Fruit fly (Drosophila melanogaster) whole organism, embryonic: ENCODE measurements around the gene CG13377.

Source experiments
- CG10462 ChIP-seq: fragments of 200-800 bp; sonication (Bioruptor generic); optimal IDR thresholded peaks from 2 replicates; lab custom pipeline; 2016; ENCODE audit warnings: missing biosample characterization, missing genetic modification characterization
- CG12071 ChIP-seq: fragments of 200-800 bp; sonication (Bioruptor generic); optimal IDR thresholded peaks from 3 replicates; lab custom pipeline; 2018; ENCODE audit warnings: missing biosample characterization, mild to moderate bottlenecking, missing genetic modification characterization
- CG1602 ChIP-seq: fragments of 200-800 bp; sonication (Bioruptor generic); optimal IDR thresholded peaks from 3 replicates; lab custom pipeline; 2016; ENCODE audit warnings: missing biosample characterization, missing genetic modification characterization
- CG17328 ChIP-seq: fragments of 200-800 bp; sonication (Bioruptor generic); IDR thresholded peaks from 2 replicates; pipeline ENCODE4 v1.3.6; 2022; ENCODE audit warnings: missing biosample characterization, missing genetic modification characterization
- CG17359 ChIP-seq: fragments of 200-800 bp; sonication (Bioruptor generic); optimal IDR thresholded peaks from 3 replicates; lab custom pipeline; 2018; ENCODE audit warnings: missing biosample characterization, mild to moderate bottlenecking, missing genetic modification characterization, moderate library complexity
- CG17385 ChIP-seq: fragments of 200-800 bp; sonication (Bioruptor generic); optimal IDR thresholded peaks from 3 replicates; lab custom pipeline; 2018; ENCODE audit warnings: missing biosample characterization, mild to moderate bottlenecking, missing genetic modification characterization
- CG17829 ChIP-seq: fragments of 200-800 bp; optimal IDR thresholded peaks from 2 replicates; lab custom pipeline; 2019; ENCODE audit warnings: missing biosample characterization, mild to moderate bottlenecking, missing genetic modification characterization, moderate library complexity
- CG18619 ChIP-seq: fragments of 200-800 bp; sonication (Bioruptor generic); optimal IDR thresholded peaks from 3 replicates; lab custom pipeline; 2017; ENCODE audit warnings: missing biosample characterization, mild to moderate bottlenecking, missing genetic modification characterization
- CG2202 ChIP-seq: fragments of 200-800 bp; sonication (Bioruptor generic); optimal IDR thresholded peaks from 2 replicates; lab custom pipeline; 2018; ENCODE audit warnings: missing biosample characterization, mild to moderate bottlenecking, missing genetic modification characterization
- CG2678 ChIP-seq: fragments of 200-800 bp; sonication (Bioruptor generic); optimal IDR thresholded peaks from 3 replicates; lab custom pipeline; 2019; ENCODE audit warnings: missing biosample characterization, mild to moderate bottlenecking, missing genetic modification characterization, moderate library complexity
- CG2875 ChIP-seq: fragments of 200-800 bp; sonication (Bioruptor generic); optimal IDR thresholded peaks from 2 replicates; lab custom pipeline; 2017; ENCODE audit warnings: missing biosample characterization, mild to moderate bottlenecking, missing genetic modification characterization, missing genetic modification reagents
- CG31224 ChIP-seq: fragments of 200-800 bp; sonication (Bioruptor generic); IDR thresholded peaks from 2 replicates; pipeline ENCODE4 v1.3.6; 2022; ENCODE audit warnings: missing biosample characterization, missing genetic modification characterization
- CG32532 ChIP-seq: fragments of 200-800 bp; sonication (Bioruptor generic); IDR thresholded peaks from 2 replicates; pipeline ENCODE4 v1.3.6; 2022; ENCODE audit warnings: missing biosample characterization, missing genetic modification characterization
- CG3407 ChIP-seq: fragments of 200-800 bp; sonication (Bioruptor generic); optimal IDR thresholded peaks from 2 replicates; lab custom pipeline; 2018; ENCODE audit warnings: missing biosample characterization, mild to moderate bottlenecking, missing genetic modification characterization
- CG4424 ChIP-seq: fragments of 200-800 bp; sonication (Bioruptor generic); optimal IDR thresholded peaks from 3 replicates; lab custom pipeline; 2016; ENCODE audit warnings: missing biosample characterization, missing genetic modification characterization
- CG4820 ChIP-seq: fragments of 200-800 bp; sonication (Bioruptor generic); optimal IDR thresholded peaks from 3 replicates; lab custom pipeline; 2016; ENCODE audit warnings: missing biosample characterization, missing genetic modification characterization
- CG5953 ChIP-seq: fragments of 200-800 bp; sonication (Bioruptor generic); IDR thresholded peaks from 2 replicates; pipeline ENCODE4 v1.3.6; 2022; ENCODE audit warnings: missing biosample characterization, missing genetic modification characterization
- CG6254 ChIP-seq: fragments of 200-800 bp; sonication (Bioruptor generic); optimal IDR thresholded peaks from 3 replicates; lab custom pipeline; 2017; ENCODE audit warnings: mild to moderate bottlenecking, missing biosample characterization, missing genetic modification reagents, missing genetic modification characterization
- CG6683 ChIP-seq: fragments of 200-800 bp; sonication (Bioruptor generic); optimal IDR thresholded peaks from 2 replicates; lab custom pipeline; 2017; ENCODE audit warnings: missing biosample characterization, mild to moderate bottlenecking, missing genetic modification characterization, missing genetic modification reagents
- CG7987 ChIP-seq: fragments of 200-800 bp; sonication (Bioruptor generic); optimal IDR thresholded peaks from 2 replicates; lab custom pipeline; 2018; ENCODE audit warnings: missing biosample characterization, mild to moderate bottlenecking, missing genetic modification characterization, moderate library complexity
- CG8290 ChIP-seq, 3 experiments: fragments of 200-800 bp; sonication (Bioruptor generic); optimal IDR thresholded peaks; 2 replicates each; lab custom pipeline; 2016 to 2019; ENCODE audit warnings: missing biosample characterization in 3 of 3, missing genetic modification characterization in 3 of 3, mild to moderate bottlenecking in 2 of 3, moderate library complexity in 1 of 3
- Chrac-16 ChIP-seq: fragments of 200-800 bp; sonication (Bioruptor generic); optimal IDR thresholded peaks from 3 replicates; lab custom pipeline; 2016; ENCODE audit warnings: missing biosample characterization, missing genetic modification characterization
- CoRest ChIP-seq: fragments of 200-800 bp; sonication (Bioruptor generic); optimal IDR thresholded peaks from 3 replicates; lab custom pipeline; 2018; ENCODE audit warnings: missing biosample characterization, mild to moderate bottlenecking, missing genetic modification characterization, moderate library complexity
- Dek ChIP-seq: fragments of 200-800 bp; sonication (Bioruptor generic); optimal IDR thresholded peaks from 3 replicates; lab custom pipeline; 2019; ENCODE audit warnings: missing biosample characterization, mild to moderate bottlenecking, missing genetic modification characterization, moderate library complexity
- E2f2 ChIP-seq: fragments of 200-800 bp; sonication (Bioruptor generic); IDR thresholded peaks from 2 replicates; pipeline ENCODE4 v1.3.6; 2022; ENCODE audit warnings: missing biosample characterization, missing genetic modification characterization
- Fer1 ChIP-seq: fragments of 200-800 bp; sonication (Bioruptor generic); optimal IDR thresholded peaks from 2 replicates; lab custom pipeline; 2017; ENCODE audit warnings: missing biosample characterization, mild to moderate bottlenecking, missing genetic modification characterization
- HmgD ChIP-seq: fragments of 200-800 bp; sonication (Bioruptor generic); optimal IDR thresholded peaks from 3 replicates; lab custom pipeline; 2016; ENCODE audit warnings: missing biosample characterization, missing genetic modification characterization
- Hmx ChIP-seq: fragments of 200-800 bp; sonication (Bioruptor generic); optimal IDR thresholded peaks from 2 replicates; lab custom pipeline; 2016; ENCODE audit warnings: missing biosample characterization, missing genetic modification characterization
- Pdp1 ChIP-seq, 2 experiments: fragments of 200-800 bp; sonication (Bioruptor generic); optimal IDR thresholded peaks; 3 replicates each; lab custom pipeline; 2016; ENCODE audit warnings: missing biosample characterization in 2 of 2, missing genetic modification characterization in 2 of 2, mild to moderate bottlenecking in 1 of 2, moderate library complexity in 1 of 2
- Rfx ChIP-seq: fragments of 200-800 bp; sonication (Bioruptor generic); IDR thresholded peaks from 2 replicates; pipeline ENCODE4 v1.3.6; 2022; ENCODE audit warnings: missing biosample characterization, missing genetic modification characterization
- Side ChIP-seq: fragments of 200-800 bp; sonication (Bioruptor generic); optimal IDR thresholded peaks from 2 replicates; lab custom pipeline; 2016; ENCODE audit warnings: missing biosample characterization, missing genetic modification characterization
- Sry-β ChIP-seq: fragments of 200-800 bp; sonication (Bioruptor generic); optimal IDR thresholded peaks from 2 replicates; lab custom pipeline; 2018; ENCODE audit warnings: missing biosample characterization, mild to moderate bottlenecking, missing genetic modification characterization, moderate library complexity
- al ChIP-seq: fragments of 200-800 bp; sonication (Bioruptor generic); IDR thresholded peaks from 2 replicates; pipeline ENCODE4 v1.3.6; 2022; ENCODE audit warnings: missing biosample characterization, missing genetic modification characterization
- bbx ChIP-seq: fragments of 200-800 bp; sonication (Bioruptor generic); IDR thresholded peaks from 2 replicates; pipeline ENCODE4 v1.3.6; 2022; ENCODE audit warnings: missing biosample characterization, missing genetic modification characterization; ENCODE audit not compliant: partially characterized antibody
- dati ChIP-seq: fragments of 200-800 bp; sonication (Bioruptor generic); IDR thresholded peaks from 2 replicates; pipeline ENCODE4 v1.3.6; 2022; ENCODE audit warnings: missing biosample characterization, missing genetic modification characterization
- fd64A ChIP-seq: fragments of 200-800 bp; sonication (Bioruptor generic); optimal IDR thresholded peaks from 3 replicates; lab custom pipeline; 2018; ENCODE audit warnings: missing biosample characterization, mild to moderate bottlenecking, missing genetic modification characterization
- fru ChIP-seq: fragments of >200 bp; optimal IDR thresholded peaks from 2 replicates; lab custom pipeline; 2017
- grn ChIP-seq: fragments of 200-800 bp; sonication (Bioruptor generic); optimal IDR thresholded peaks from 3 replicates; lab custom pipeline; 2017; ENCODE audit warnings: missing biosample characterization, missing genetic modification characterization
- jumu ChIP-seq: fragments of 200-800 bp; sonication (Bioruptor generic); optimal IDR thresholded peaks from 3 replicates; lab custom pipeline; 2016; ENCODE audit warnings: missing biosample characterization, missing genetic modification characterization
- lola ChIP-seq, 3 experiments: fragments of >200 bp in 2 of 3; fragments of 200-800 bp in 1 of 3; sonication (Bioruptor generic) in 1 of 3; optimal IDR thresholded peaks; 2 replicates each; lab custom pipeline; 2017 to 2019; ENCODE audit warnings: missing biosample characterization in 3 of 3, missing genetic modification characterization in 3 of 3, mild to moderate bottlenecking in 1 of 3, moderate library complexity in 1 of 3
- nerfin-1 ChIP-seq: fragments of 200-800 bp; sonication (Bioruptor generic); optimal IDR thresholded peaks from 3 replicates; lab custom pipeline; 2019; ENCODE audit warnings: missing biosample characterization, mild to moderate bottlenecking, missing genetic modification characterization, moderate library complexity
- oc ChIP-seq: fragments of 200-800 bp; sonication (Bioruptor generic); optimal IDR thresholded peaks from 2 replicates; lab custom pipeline; 2018; ENCODE audit warnings: missing biosample characterization, mild to moderate bottlenecking, missing genetic modification characterization, moderate library complexity
- odd ChIP-seq: fragments of 200-800 bp; sonication (Bioruptor generic); optimal IDR thresholded peaks from 2 replicates; lab custom pipeline; 2017; ENCODE audit warnings: missing biosample characterization, mild to moderate bottlenecking, missing genetic modification characterization
- repo ChIP-seq: fragments of 200-800 bp; sonication (Bioruptor generic); optimal IDR thresholded peaks from 2 replicates; lab custom pipeline; 2016; ENCODE audit warnings: missing biosample characterization, missing genetic modification characterization
- run ChIP-seq: fragments of 200-800 bp; sonication (Bioruptor generic); optimal IDR thresholded peaks from 3 replicates; lab custom pipeline; 2018; ENCODE audit warnings: missing biosample characterization, mild to moderate bottlenecking, missing genetic modification characterization
- seq ChIP-seq: fragments of 200-800 bp; sonication (Bioruptor generic); IDR thresholded peaks from 2 replicates; pipeline ENCODE4 v1.3.6; 2022; ENCODE audit warnings: missing biosample characterization, missing genetic modification characterization
- slp2 ChIP-seq: fragments of 200-800 bp; sonication (Bioruptor generic); optimal IDR thresholded peaks from 2 replicates; lab custom pipeline; 2016; ENCODE audit warnings: missing biosample characterization, missing genetic modification characterization
- tna ChIP-seq: fragments of 200-800 bp; sonication (Bioruptor generic); IDR thresholded peaks from 2 replicates; pipeline ENCODE4 v1.3.6; 2022; ENCODE audit warnings: missing biosample characterization, missing genetic modification characterization; ENCODE audit not compliant: partially characterized antibody
- unc-4 ChIP-seq: fragments of 200-800 bp; sonication (Bioruptor generic); IDR thresholded peaks from 2 replicates; pipeline ENCODE4 v1.3.6; 2022; ENCODE audit warnings: missing biosample characterization, missing genetic modification characterization; ENCODE audit not compliant: partially characterized antibody
- zen ChIP-seq: fragments of 200-800 bp; sonication (Bioruptor generic); optimal IDR thresholded peaks from 3 replicates; lab custom pipeline; 2018; ENCODE audit warnings: missing biosample characterization, mild to moderate bottlenecking, missing genetic modification characterization, moderate library complexity

Gene CG13377

DNA sequence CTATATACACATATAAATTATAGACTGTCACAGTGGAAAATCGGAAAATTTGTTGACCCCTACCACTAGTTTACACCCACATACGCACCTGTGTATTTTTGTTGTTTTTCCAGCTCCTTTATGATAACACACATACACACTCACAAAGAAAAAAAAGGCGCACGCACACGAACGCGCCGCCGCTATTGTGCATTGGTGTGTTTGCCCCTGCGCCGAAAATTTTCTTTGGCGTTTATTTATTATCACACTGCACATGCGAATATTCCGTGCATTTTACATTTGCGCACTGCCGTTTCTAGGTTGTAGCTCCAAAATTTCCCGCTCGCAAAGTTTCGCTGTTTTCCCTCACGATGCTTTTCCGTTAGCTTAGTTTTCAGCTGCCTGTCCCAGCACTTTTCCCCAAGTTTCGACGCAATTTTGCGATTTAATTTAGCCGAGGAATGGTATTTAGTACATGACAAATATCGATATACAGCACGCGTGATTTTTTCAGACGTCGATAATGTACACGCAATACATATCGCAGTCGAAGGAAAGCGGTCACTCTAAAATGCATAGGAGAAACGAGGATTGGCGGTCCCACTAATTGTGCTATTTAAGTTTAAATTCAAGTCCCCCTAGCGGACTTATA lies 15.4 kb upstream of the CG13377 start, which contains the start of the genes CG3777 and ewg (continued):
- TF ChIP-seq CG2678 (tag; lab: Kevin White, UChicago) (no peak), jumu (no peak), Side (GFP tag; lab: Kevin White, UChicago) (no peak), E2f2 (GFP tag; lab: Robert Waterston, UW) (peak; percentile 78), lola (GFP tag; optimal IDR thresholded peaks at IDR 0.05; lab: Kevin White, UChicago) (no peak), bbx (peak; percentile 99), Sry-β (GFP tag; lab: Kevin White, UChicago) (no peak), CG17385 (GFP tag; lab: Kevin White, UChicago) (no peak), CG2202 (tag; lab: Kevin White, UChicago) (no peak), al (GFP tag; lab: Robert Waterston, UW) (no peak), CG4820 (GFP tag; lab: Kevin White, UChicago) (no peak), seq (no peak), dati (GFP tag; lab: Robert Waterston, UW) (no peak), tna (GFP tag; lab: Robert Waterston, UW) (peak; percentile 93), CG18619 (GFP tag; lab: Kevin White, UChicago) (no peak), CG8290 (GFP tag; optimal IDR thresholded peaks at IDR 0.05; lab: Kevin White, UChicago) (peak; percentile 64), CG8290 (tag; optimal IDR thresholded peaks at IDR 0.05; lab: Kevin White, UChicago) (peak in 1 of 2 experiments; percentile 72), CG6254 (no peak), HmgD (GFP tag; lab: Kevin White, UChicago) (peak; percentile 53), CG31224 (GFP tag; lab: Robert Waterston, UW) (no peak), oc (tag; lab: Kevin White, UChicago) (no peak), CG4424 (GFP tag; lab: Kevin White, UChicago) (no peak), fd64A (GFP tag; lab: Kevin White, UChicago) (no peak), fru (no peak), grn (GFP tag; lab: Kevin White, UChicago) (no peak), CG2875 (GFP tag; lab: Kevin White, UChicago) (no peak), CG7987 (GFP tag; lab: Kevin White, UChicago) (no peak), CG17359 (tag; lab: Kevin White, UChicago) (no peak), CG3407 (GFP tag; lab: Kevin White, UChicago) (no peak), zen (peak; percentile 3), CG5953 (GFP tag; lab: Robert Waterston, UW) (no peak), Pdp1 (GFP tag; optimal IDR thresholded peaks at IDR 0.05; lab: Kevin White, UChicago) (peak in 1 of 2 experiments; percentile 61), Fer1 (GFP tag; lab: Kevin White, UChicago) (no peak), CG17328 (GFP tag; lab: Robert Waterston, UW) (no peak), unc-4 (peak; percentile 91), nerfin-1 (tag; lab: Kevin White, UChicago) (no peak), CG10462 (GFP tag; lab: Kevin White, UChicago) (no peak), CG12071 (no peak), Dek (no peak), CG32532 (no peak), run (tag; lab: Kevin White, UChicago) (no peak), Hmx (GFP tag; lab: Kevin White, UChicago) (no peak), CG17829 (tag; lab: Kevin White, UChicago) (peak; percentile 28), repo (no peak), Rfx (GFP tag; lab: Robert Waterston, UW) (no peak; the same call in 1 of the 2 replicates), CoRest (tag; lab: Kevin White, UChicago) (peak; percentile 22), odd (GFP tag; lab: Kevin White, UChicago) (no peak), CG6683 (GFP tag; lab: Kevin White, UChicago) (no peak), Chrac-16 (GFP tag; lab: Kevin White, UChicago) (no peak), CG1602 (no peak), slp2 (GFP tag; lab: Kevin White, UChicago) (no peak)
